Fruit fly (Drosophila melanogaster): Measurements from ENCODE around the gene ND-51.

Gene ND-51

DNA sequence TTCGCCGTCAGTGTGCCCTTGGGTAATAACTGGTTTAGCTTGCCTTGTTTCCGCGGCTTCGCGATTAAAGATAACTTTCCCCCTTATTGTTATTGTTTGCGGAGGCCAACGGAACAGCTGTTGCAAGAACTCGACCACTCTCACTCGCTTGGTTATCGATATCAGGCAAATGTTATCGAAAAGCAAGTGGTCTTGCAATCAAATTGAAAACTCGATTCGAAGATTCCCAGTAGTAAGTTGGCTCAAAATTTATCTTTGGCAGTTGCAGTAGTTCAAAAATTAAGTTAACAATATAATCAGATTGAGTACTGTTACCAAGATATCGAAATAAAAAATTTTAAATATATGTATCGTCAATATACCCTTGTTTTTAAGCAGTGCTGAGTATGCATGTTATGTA is 3.3 kb upstream of the ND-51 start, which contains the start of the genes Fbw5 and CG9147 (continued):
- TF ChIP-seq CG31441 (GFP tag; IDR thresholded peaks at IDR 0.05): peak; percentile 99
- peak; percentile 88 for TF ChIP-seq Nf-YC (tag; optimal IDR thresholded peaks at IDR 0.05)
- TF ChIP-seq kay (GFP tag; optimal IDR thresholded peaks at IDR 0.05): peak; percentile 99
- no peak for TF ChIP-seq CG42726 (GFP tag; IDR thresholded peaks at IDR 0.05; ENCODE audit: partially characterized antibody)
- peak; percentile 100 for TF ChIP-seq Dek (tag; optimal IDR thresholded peaks at IDR 0.05)
- TF ChIP-seq Adf1 (GFP tag; IDR thresholded peaks at IDR 0.05): peak; percentile 93
- TF ChIP-seq CG10209 (GFP tag; optimal IDR thresholded peaks at IDR 0.05): peak; percentile 100
- peak; percentile 99 for TF ChIP-seq Optix (GFP tag; IDR thresholded peaks at IDR 0.05)
- TF ChIP-seq Hr51 (GFP tag; optimal IDR thresholded peaks at IDR 0.05): peak; percentile 99 to 100
- TF ChIP-seq CG17612 (GFP tag; IDR thresholded peaks at IDR 0.05): peak; percentile 96
- TF ChIP-seq CG17359 (tag; optimal IDR thresholded peaks at IDR 0.05): peak; percentile 99
- peak; percentile 100 for TF ChIP-seq fd96Cb (tag; optimal IDR thresholded peaks at IDR 0.05)
- TF ChIP-seq CG10366 (GFP tag; IDR thresholded peaks at IDR 0.05): peak; percentile 100
- peak; percentile 100 for TF ChIP-seq HLH3B (GFP tag; IDR thresholded peaks at IDR 0.05)
- peak; percentile 93 for TF ChIP-seq CG17802 (tag; optimal IDR thresholded peaks at IDR 0.05)
- TF ChIP-seq seq (GFP tag; IDR thresholded peaks at IDR 0.05): peak; percentile 100
- TF ChIP-seq schlank (tag; optimal IDR thresholded peaks at IDR 0.05): peak; percentile 99
- TF ChIP-seq CG2712 (tag; optimal IDR thresholded peaks at IDR 0.05): peak; percentile 99
- peak; percentile 99 for TF ChIP-seq HHEX (GFP tag; optimal IDR thresholded peaks at IDR 0.05)
- peak; percentile 98 for TF ChIP-seq CG2199 (GFP tag; IDR thresholded peaks at IDR 0.05)
- TF ChIP-seq gsb-n (tag; optimal IDR thresholded peaks at IDR 0.05): peak; percentile 100
- TF ChIP-seq dan (GFP tag; IDR thresholded peaks at IDR 0.05): peak; percentile 95
- peak; percentile 98 for TF ChIP-seq bowl (GFP tag; IDR thresholded peaks at IDR 0.05)
- peak; percentile 100 for TF ChIP-seq H2.0 (GFP tag; IDR thresholded peaks at IDR 0.05)
- peak; percentile 100 for TF ChIP-seq chm (GFP tag; IDR thresholded peaks at IDR 0.05)
- TF ChIP-seq sug (tag; optimal IDR thresholded peaks at IDR 0.05): peak; percentile 98
- peak; percentile 99 for TF ChIP-seq CG3847 (GFP tag; IDR thresholded peaks at IDR 0.05)
- peak; percentile 63; the same call in 1 of the 3 replicates for TF ChIP-seq CG6791 (GFP tag; IDR thresholded peaks at IDR 0.05; ENCODE audit: partially characterized antibody)
- peak; percentile 100 for TF ChIP-seq ci (GFP tag; IDR thresholded peaks at IDR 0.05)
- peak; percentile 99 for TF ChIP-seq run (tag; optimal IDR thresholded peaks at IDR 0.05)
- peak; percentile 95 for TF ChIP-seq CG3163 (GFP tag; optimal IDR thresholded peaks at IDR 0.05)
- TF ChIP-seq Side (GFP tag; optimal IDR thresholded peaks at IDR 0.05): peak; percentile 100
- no peak for TF ChIP-seq CG8478 (optimal IDR thresholded peaks at IDR 0.05)
- TF ChIP-seq Doc3 (GFP tag; IDR thresholded peaks at IDR 0.05; ENCODE audit: partially characterized antibody): no peak; the same call in 2 of the 3 replicates
- peak; percentile 97 for TF ChIP-seq mirr (GFP tag; optimal IDR thresholded peaks at IDR 0.05)
- peak; percentile 99 for TF ChIP-seq Meics (GFP tag; optimal IDR thresholded peaks at IDR 0.05)
- peak; percentile 99 for TF ChIP-seq gsb (GFP tag; IDR thresholded peaks at IDR 0.05)
- TF ChIP-seq salm (tag; optimal IDR thresholded peaks at IDR 0.05): peak; percentile 99
- peak; percentile 98 for TF ChIP-seq CG6175 (GFP tag; IDR thresholded peaks at IDR 0.05)
- peak; percentile 100 for TF ChIP-seq tio (GFP tag; optimal IDR thresholded peaks at IDR 0.05)
- no peak for TF ChIP-seq yki (optimal IDR thresholded peaks at IDR 0.05)
- TF ChIP-seq Fer1 (GFP tag; optimal IDR thresholded peaks at IDR 0.05): peak; percentile 98
- peak; percentile 97 for TF ChIP-seq Fer2 (tag; optimal IDR thresholded peaks at IDR 0.05)
- TF ChIP-seq CG8281 (tag; optimal IDR thresholded peaks at IDR 0.05): peak; percentile 94
- peak; percentile 100 for TF ChIP-seq dpn (GFP tag; optimal IDR thresholded peaks at IDR 0.05)
- peak; percentile 99 for TF ChIP-seq CG4820 (GFP tag; optimal IDR thresholded peaks at IDR 0.05)
- TF ChIP-seq usp (GFP tag; optimal IDR thresholded peaks at IDR 0.05): no peak
- no peak for TF ChIP-seq prd (optimal IDR thresholded peaks at IDR 0.05)
- peak; percentile 100 for TF ChIP-seq prd (GFP tag; IDR thresholded peaks at IDR 0.05)
- peak; percentile 90 for TF ChIP-seq CG8359 (GFP tag; optimal IDR thresholded peaks at IDR 0.05; ENCODE audit: borderline replicate concordance)
- peak; percentile 95 for TF ChIP-seq CG6254 (GFP tag; optimal IDR thresholded peaks at IDR 0.05)
- peak; percentile 97 for TF ChIP-seq wek (GFP tag; optimal IDR thresholded peaks at IDR 0.05)
